Fruit fly (Drosophila melanogaster) whole organism, embryonic: Measurements from ENCODE around the gene CG4230.
A peak's percentile ranks its signal among the peaks of the same experiment; 100 is the strongest.

ENCODE experiments used
- Aef1 ChIP-seq: fragments of 200-800 bp; sonication (Bioruptor generic); IDR thresholded peaks from 3 replicates; pipeline ENCODE4 v1.3.6; 2022; ENCODE audit warnings: missing biosample characterization, missing genetic modification characterization
- B-H2 ChIP-seq: fragments of 200-800 bp; sonication (Bioruptor generic); optimal IDR thresholded peaks from 2 replicates; lab custom pipeline; 2018; ENCODE audit warnings: missing biosample characterization, mild to moderate bottlenecking, missing genetic modification characterization
- Bdp1 ChIP-seq: fragments of 200-800 bp; sonication (Bioruptor generic); optimal IDR thresholded peaks from 3 replicates; lab custom pipeline; 2016; ENCODE audit warnings: missing biosample characterization, missing genetic modification characterization
- C15 ChIP-seq: fragments of 200-800 bp; sonication (Bioruptor generic); IDR thresholded peaks from 3 replicates; pipeline ENCODE4 v1.3.6; 2022; ENCODE audit warnings: missing biosample characterization, missing genetic modification characterization
- CG10366 ChIP-seq: fragments of 200-800 bp; sonication (Bioruptor generic); IDR thresholded peaks from 2 replicates; pipeline ENCODE4 v1.3.6; 2022; ENCODE audit warnings: missing biosample characterization, missing genetic modification characterization
- CG10431 ChIP-seq: fragments of 200-800 bp; sonication (Bioruptor generic); optimal IDR thresholded peaks from 3 replicates; lab custom pipeline; 2018; ENCODE audit warnings: missing biosample characterization, mild to moderate bottlenecking, missing genetic modification characterization
- CG10979 ChIP-seq: fragments of 200-800 bp; sonication (Bioruptor generic); optimal IDR thresholded peaks from 2 replicates; lab custom pipeline; 2018; ENCODE audit warnings: missing biosample characterization, mild to moderate bottlenecking, missing genetic modification characterization, moderate library complexity
- CG12104 ChIP-seq: fragments of 200-800 bp; sonication (Bioruptor generic); optimal IDR thresholded peaks from 3 replicates; lab custom pipeline; 2016; ENCODE audit warnings: missing biosample characterization, missing genetic modification characterization
- CG12155 ChIP-seq: fragments of 200-800 bp; sonication (Bioruptor generic); optimal IDR thresholded peaks from 3 replicates; lab custom pipeline; 2016; ENCODE audit warnings: missing biosample characterization, missing genetic modification characterization
- CG12236 ChIP-seq: fragments of 200-800 bp; sonication (Bioruptor generic); optimal IDR thresholded peaks from 2 replicates; lab custom pipeline; 2016; ENCODE audit warnings: missing biosample characterization, missing genetic modification characterization
- CG12299 ChIP-seq: fragments of 200-800 bp; sonication (Bioruptor generic); optimal IDR thresholded peaks from 2 replicates; lab custom pipeline; 2018; ENCODE audit warnings: missing biosample characterization, mild to moderate bottlenecking, missing genetic modification characterization
- CG14667 ChIP-seq: fragments of 200-800 bp; sonication (Bioruptor generic); IDR thresholded peaks from 2 replicates; pipeline ENCODE4 v1.3.6; 2022; ENCODE audit warnings: missing biosample characterization, missing genetic modification characterization
- CG15601 ChIP-seq: fragments of 200-800 bp; sonication (Bioruptor generic); optimal IDR thresholded peaks from 3 replicates; lab custom pipeline; 2019; ENCODE audit warnings: missing biosample characterization, mild to moderate bottlenecking, missing genetic modification characterization, moderate library complexity
- CG1602 ChIP-seq: fragments of 200-800 bp; sonication (Bioruptor generic); optimal IDR thresholded peaks from 3 replicates; lab custom pipeline; 2016; ENCODE audit warnings: missing biosample characterization, missing genetic modification characterization
- CG17328 ChIP-seq: fragments of 200-800 bp; sonication (Bioruptor generic); IDR thresholded peaks from 2 replicates; pipeline ENCODE4 v1.3.6; 2022; ENCODE audit warnings: missing biosample characterization, missing genetic modification characterization
- CG18599 ChIP-seq: fragments of 200-800 bp; sonication (Bioruptor generic); optimal IDR thresholded peaks from 3 replicates; lab custom pipeline; 2017; ENCODE audit warnings: missing biosample characterization, missing genetic modification characterization, mild to moderate bottlenecking, moderate library complexity, missing genetic modification reagents
- CG34224 ChIP-seq: fragments of 200-800 bp; sonication (Bioruptor generic); IDR thresholded peaks from 3 replicates; pipeline ENCODE4 v1.3.6; 2022; ENCODE audit warnings: missing biosample characterization, missing genetic modification characterization; ENCODE audit not compliant: partially characterized antibody
- CG4404 ChIP-seq: fragments of 200-800 bp; sonication (Bioruptor generic); IDR thresholded peaks from 2 replicates; pipeline ENCODE4 v1.3.6; 2022; ENCODE audit warnings: missing biosample characterization, missing genetic modification characterization
- CG8281 ChIP-seq: fragments of 200-800 bp; sonication (Bioruptor generic); optimal IDR thresholded peaks from 2 replicates; lab custom pipeline; 2018; ENCODE audit warnings: missing biosample characterization, mild to moderate bottlenecking, missing genetic modification characterization, moderate library complexity
- CG8478 ChIP-seq: fragments of >200 bp; optimal IDR thresholded peaks from 2 replicates; lab custom pipeline; 2018
- CG9727 ChIP-seq: fragments of 200-800 bp; sonication (Bioruptor generic); optimal IDR thresholded peaks from 3 replicates; lab custom pipeline; 2017; ENCODE audit warnings: missing biosample characterization, mild to moderate bottlenecking, missing genetic modification characterization
- Chrac-16 ChIP-seq: fragments of 200-800 bp; sonication (Bioruptor generic); optimal IDR thresholded peaks from 3 replicates; lab custom pipeline; 2016; ENCODE audit warnings: missing biosample characterization, missing genetic modification characterization
- CoRest ChIP-seq: fragments of 200-800 bp; sonication (Bioruptor generic); optimal IDR thresholded peaks from 3 replicates; lab custom pipeline; 2018; ENCODE audit warnings: missing biosample characterization, mild to moderate bottlenecking, missing genetic modification characterization, moderate library complexity
- Hey ChIP-seq: fragments of 200-800 bp; sonication (Bioruptor generic); optimal IDR thresholded peaks from 3 replicates; lab custom pipeline; 2018; ENCODE audit warnings: missing biosample characterization, mild to moderate bottlenecking, missing genetic modification characterization
- Lpt ChIP-seq: fragments of >200 bp; optimal IDR thresholded peaks from 2 replicates; lab custom pipeline; 2018; ENCODE audit warnings: missing biosample characterization, missing genetic modification characterization
- MBD-R2 ChIP-seq: fragments of 200-800 bp; sonication (Bioruptor generic); IDR thresholded peaks from 2 replicates; pipeline ENCODE4 v1.3.6; 2022; ENCODE audit warnings: missing biosample characterization, missing genetic modification characterization
- NfI ChIP-seq: fragments of 200-800 bp; sonication (Bioruptor generic); optimal IDR thresholded peaks from 3 replicates; lab custom pipeline; 2018; ENCODE audit warnings: missing biosample characterization, mild to moderate bottlenecking, missing genetic modification characterization, moderate library complexity
- Optix ChIP-seq: fragments of 200-800 bp; sonication (Bioruptor generic); IDR thresholded peaks from 3 replicates; pipeline ENCODE4 v1.3.6; 2022; ENCODE audit warnings: missing biosample characterization, missing genetic modification characterization
- Ptx1 ChIP-seq: fragments of 200-800 bp; sonication (Bioruptor generic); IDR thresholded peaks from 2 replicates; pipeline ENCODE4 v1.3.6; 2022; ENCODE audit warnings: missing biosample characterization, missing genetic modification characterization
- Ravus ChIP-seq: fragments of 200-800 bp; sonication (Bioruptor generic); IDR thresholded peaks from 2 replicates; pipeline ENCODE4 v1.3.6; 2022; ENCODE audit warnings: missing biosample characterization, missing genetic modification characterization
- Rfx ChIP-seq: fragments of 200-800 bp; sonication (Bioruptor generic); IDR thresholded peaks from 2 replicates; pipeline ENCODE4 v1.3.6; 2022; ENCODE audit warnings: missing biosample characterization, missing genetic modification characterization
- Sox100B ChIP-seq: fragments of 200-800 bp; sonication (Bioruptor generic); optimal IDR thresholded peaks from 3 replicates; lab custom pipeline; 2018; ENCODE audit warnings: missing biosample characterization, mild to moderate bottlenecking, missing genetic modification characterization
- Trl ChIP-seq, 3 experiments: fragments of >200 bp in 2 of 3; fragments of 200-800 bp in 1 of 3; sonication (Bioruptor generic) in 1 of 3; optimal IDR thresholded peaks; 2 replicates in 1 of 3; 3 replicates in 2 of 3; lab custom pipeline; 2016 to 2017; ENCODE audit warnings: missing biosample characterization in 1 of 3, missing genetic modification characterization in 1 of 3
- bowl ChIP-seq: fragments of 200-800 bp; sonication (Bioruptor generic); IDR thresholded peaks from 2 replicates; pipeline ENCODE4 v1.3.6; 2022; ENCODE audit warnings: missing biosample characterization, missing genetic modification characterization
- caup ChIP-seq: fragments of 200-800 bp; sonication (Bioruptor generic); optimal IDR thresholded peaks from 3 replicates; lab custom pipeline; 2017; ENCODE audit warnings: missing biosample characterization, mild to moderate bottlenecking, missing genetic modification characterization, moderate library complexity; ENCODE audit not compliant: severe bottlenecking
- dysf ChIP-seq: fragments of 200-800 bp; sonication (Bioruptor generic); IDR thresholded peaks from 3 replicates; pipeline ENCODE4 v1.3.6; 2022; ENCODE audit warnings: missing biosample characterization, missing genetic modification characterization
- gro ChIP-seq: fragments of 200-800 bp; sonication (Bioruptor generic); optimal IDR thresholded peaks from 2 replicates; lab custom pipeline; 2016; ENCODE audit warnings: missing biosample characterization, missing genetic modification characterization
- hth ChIP-seq: fragments of >200 bp; optimal IDR thresholded peaks from 2 replicates; lab custom pipeline; 2017; ENCODE audit warnings: inconsistent platforms
- kah ChIP-seq: fragments of 200-800 bp; sonication (Bioruptor generic); optimal IDR thresholded peaks from 2 replicates; lab custom pipeline; 2018; ENCODE audit warnings: missing biosample characterization, mild to moderate bottlenecking, missing genetic modification characterization
- lmd ChIP-seq: fragments of 200-800 bp; sonication (Bioruptor generic); IDR thresholded peaks from 2 replicates; pipeline ENCODE4 v1.3.6; 2022; ENCODE audit warnings: missing biosample characterization, missing genetic modification characterization
- maf-S ChIP-seq: fragments of 200-800 bp; sonication (Bioruptor generic); optimal IDR thresholded peaks from 2 replicates; lab custom pipeline; 2016; ENCODE audit warnings: missing biosample characterization, missing genetic modification characterization
- pan ChIP-seq, 4 experiments: fragments of >200 bp in 3 of 4; fragments of 200-800 bp in 1 of 4; sonication (Bioruptor generic) in 1 of 4; optimal IDR thresholded peaks in 3 of 4; IDR thresholded peaks in 1 of 4; 2 replicates each; pipeline versions ENCODE4 v1.3.6 to Lab custom; 2017 to 2022; ENCODE audit warnings: missing biosample characterization in 2 of 4, missing genetic modification characterization in 2 of 4, mixed read lengths in 1 of 4
- prd ChIP-seq, 3 experiments: fragments of >200 bp in 2 of 3; fragments of 200-800 bp in 1 of 3; sonication (Bioruptor generic) in 1 of 3; optimal IDR thresholded peaks in 2 of 3; IDR thresholded peaks in 1 of 3; 2 replicates in 2 of 3; 3 replicates in 1 of 3; pipeline versions ENCODE4 v1.3.6 to Lab custom; 2017 to 2022; ENCODE audit warnings: missing biosample characterization in 1 of 3, missing genetic modification characterization in 1 of 3
- pros ChIP-seq: fragments of 200-800 bp; sonication (Bioruptor generic); optimal IDR thresholded peaks from 3 replicates; lab custom pipeline; 2019; ENCODE audit warnings: missing biosample characterization, mild to moderate bottlenecking, missing genetic modification characterization, moderate library complexity
- shn ChIP-seq: fragments of 200-800 bp; sonication (Bioruptor generic); optimal IDR thresholded peaks from 3 replicates; lab custom pipeline; 2016; ENCODE audit warnings: missing biosample characterization, missing genetic modification characterization
- stc ChIP-seq: fragments of 200-800 bp; sonication (Bioruptor generic); IDR thresholded peaks from 2 replicates; pipeline ENCODE4 v1.3.6; 2022; ENCODE audit warnings: missing biosample characterization, missing genetic modification characterization
- toy ChIP-seq: fragments of 200-800 bp; sonication (Bioruptor generic); IDR thresholded peaks from 2 replicates; pipeline ENCODE4 v1.3.6; 2022; ENCODE audit warnings: missing biosample characterization, missing genetic modification characterization
- vvl ChIP-seq: fragments of 200-800 bp; sonication (Bioruptor generic); IDR thresholded peaks from 2 replicates; pipeline ENCODE4 v1.3.6; 2022; ENCODE audit warnings: missing biosample characterization, missing genetic modification characterization
- wek ChIP-seq: fragments of 200-800 bp; sonication (Bioruptor generic); optimal IDR thresholded peaks from 3 replicates; lab custom pipeline; 2018; ENCODE audit warnings: missing biosample characterization, mild to moderate bottlenecking, missing genetic modification characterization, moderate library complexity

Gene CG4230

DNA sequence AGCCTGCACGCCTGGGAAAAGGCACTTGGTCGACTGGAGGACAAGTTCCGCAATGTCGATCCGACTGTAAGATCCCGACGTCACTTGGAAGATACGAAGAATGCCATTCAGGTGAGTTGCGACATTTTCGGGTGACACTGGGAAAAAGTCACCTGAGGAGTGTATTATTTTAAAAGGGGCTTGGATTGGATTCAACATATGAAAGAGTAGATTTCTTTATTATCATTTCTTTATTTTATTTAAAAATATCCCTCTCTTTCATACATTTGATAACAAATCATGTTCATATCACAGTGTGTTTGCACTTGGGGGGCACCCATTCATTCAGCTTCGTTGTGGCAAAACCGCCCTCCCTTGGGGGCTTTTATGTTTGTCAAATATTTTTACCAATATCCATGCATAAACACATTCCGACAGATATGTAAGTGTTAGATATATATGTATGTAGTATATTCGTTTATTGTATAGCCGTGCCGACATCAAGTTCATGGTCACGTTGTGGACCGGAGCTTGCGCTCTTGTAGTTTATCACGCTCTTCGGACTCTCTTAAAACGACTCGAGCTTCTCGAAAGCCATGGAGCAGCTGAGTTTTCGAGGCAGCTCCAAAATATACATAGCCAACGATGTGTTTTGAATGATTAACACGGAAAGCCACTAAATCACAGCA, 51.3 kb downstream of the CG4230 start (continued):
- no peak for TF ChIP-seq caup
- TF ChIP-seq CG8478 (lab: Kevin White, UChicago) = no peak
- peak; percentile 44 to 73 for TF ChIP-seq Trl (optimal IDR thresholded peaks at IDR 0.05; lab: Kevin White, UChicago)
- TF ChIP-seq Trl (GFP tag; optimal IDR thresholded peaks at IDR 0.05; lab: Kevin White, UChicago) = no peak
- no peak for TF ChIP-seq pan (optimal IDR thresholded peaks at IDR 0.05; lab: Kevin White, UChicago)
- TF ChIP-seq pan (GFP tag; optimal IDR thresholded peaks at IDR 0.05 in 1 of 2, IDR thresholded peaks at IDR 0.05 in 1 of 2) = peak in 1 of 2 experiments; percentile 69
- TF ChIP-seq lmd (GFP tag; lab: Robert Waterston, UW) = peak; percentile 39
- TF ChIP-seq shn (GFP tag; lab: Kevin White, UChicago) = no peak
- no peak for TF ChIP-seq CG12155 (GFP tag; lab: Kevin White, UChicago)
- no peak for TF ChIP-seq NfI (GFP tag; lab: Kevin White, UChicago)
- peak; percentile 22; the same call in 1 of the 2 replicates for TF ChIP-seq vvl
- no peak for TF ChIP-seq CG4404 (GFP tag; lab: Robert Waterston, UW)
- TF ChIP-seq CG12104 = no peak
- TF ChIP-seq C15 (GFP tag; lab: Robert Waterston, UW) = no peak
- TF ChIP-seq CG10366 = peak; percentile 46
- TF ChIP-seq CG17328 (GFP tag; lab: Robert Waterston, UW) = 0 out of 2 replicates have a peak, but pooled peaks have one; percentile 33
- no peak for TF ChIP-seq Chrac-16
- TF ChIP-seq maf-S = no peak
- no peak for TF ChIP-seq CG14667 (GFP tag; lab: Robert Waterston, UW)
- TF ChIP-seq CG8281 (tag; lab: Kevin White, UChicago) = no peak
- TF ChIP-seq wek (GFP tag; lab: Kevin White, UChicago) = no peak
- TF ChIP-seq CG9727 (GFP tag; lab: Kevin White, UChicago) = no peak
- peak; percentile 67 for TF ChIP-seq stc
- no peak for TF ChIP-seq CG18599 (GFP tag; lab: Kevin White, UChicago)
- no peak for TF ChIP-seq CG1602 (GFP tag; lab: Kevin White, UChicago)
- peak; percentile 24; the same call in 1 of the 3 replicates for TF ChIP-seq Aef1 (GFP tag; lab: Robert Waterston, UW)
- no peak for TF ChIP-seq CG12236
- TF ChIP-seq Bdp1 = no peak
- TF ChIP-seq CG15601 (tag; lab: Kevin White, UChicago) = no peak
- TF ChIP-seq bowl (GFP tag; lab: Robert Waterston, UW) = no peak
- TF ChIP-seq pros (GFP tag; lab: Kevin White, UChicago) = no peak
- TF ChIP-seq toy (GFP tag; lab: Robert Waterston, UW) = no peak
- TF ChIP-seq Hey (tag; lab: Kevin White, UChicago) = no peak
- no peak for TF ChIP-seq CG10979 (tag; lab: Kevin White, UChicago)
- peak; percentile 53 for TF ChIP-seq Ptx1 (GFP tag; lab: Robert Waterston, UW)
- peak; percentile 62; the same call in 2 of the 3 replicates for TF ChIP-seq dysf
- TF ChIP-seq CoRest (tag; lab: Kevin White, UChicago) = no peak
- TF ChIP-seq CG34224 (GFP tag; lab: Robert Waterston, UW) = peak; percentile 37
- TF ChIP-seq kah = no peak
- no peak for TF ChIP-seq CG12299
- TF ChIP-seq Sox100B = no peak
- no peak for TF ChIP-seq prd (optimal IDR thresholded peaks at IDR 0.05; lab: Kevin White, UChicago)
- peak; percentile 58; the same call in 1 of the 3 replicates for TF ChIP-seq prd (GFP tag; IDR thresholded peaks at IDR 0.05; lab: Robert Waterston, UW)
- no peak for TF ChIP-seq B-H2 (GFP tag; lab: Kevin White, UChicago)
- TF ChIP-seq Optix (GFP tag; lab: Robert Waterston, UW) = no peak
- TF ChIP-seq Lpt = no peak
- no peak; the same call in 1 of the 2 replicates for TF ChIP-seq Ravus (GFP tag; lab: Robert Waterston, UW)
- peak; percentile 45 for TF ChIP-seq Rfx
- TF ChIP-seq CG10431 (GFP tag; lab: Kevin White, UChicago) = no peak
- TF ChIP-seq gro (GFP tag; lab: Kevin White, UChicago) = no peak
- TF ChIP-seq MBD-R2 = no peak
- no peak for TF ChIP-seq hth (lab: Kevin White, UChicago)
